Fruit fly (Drosophila melanogaster): ENCODE data around the gene CG34164.

CG34164 gene

dm6 chr2L:12026458-12027431 is 29.4 kb upstream of the CG34164 start (continued):
- peak; percentile 28 for TF ChIP-seq CG3163 (GFP tag; optimal IDR thresholded peaks at IDR 0.05)
- TF ChIP-seq lov (optimal IDR thresholded peaks at IDR 0.05): no peak
- TF ChIP-seq lov (GFP tag; IDR thresholded peaks at IDR 0.05): 0 out of 3 replicates have a peak, but pooled peaks have one; percentile 14
- TF ChIP-seq E2f1 (GFP tag; IDR thresholded peaks at IDR 0.05): peak; percentile 47; the same call in 1 of the 2 replicates
- peak; percentile 6 for TF ChIP-seq CG10462 (GFP tag; optimal IDR thresholded peaks at IDR 0.05)
- peak; percentile 95 for TF ChIP-seq grn (GFP tag; optimal IDR thresholded peaks at IDR 0.05)
- TF ChIP-seq CG15269 (tag; optimal IDR thresholded peaks at IDR 0.05): peak; percentile 70
- peak; percentile 15 for TF ChIP-seq pnt (GFP tag; optimal IDR thresholded peaks at IDR 0.05)
- no peak for TF ChIP-seq CG6683 (GFP tag; optimal IDR thresholded peaks at IDR 0.05)
- peak; percentile 41; the same call in 1 of the 2 replicates for TF ChIP-seq CG31224 (GFP tag; IDR thresholded peaks at IDR 0.05)
- TF ChIP-seq Dll (GFP tag; IDR thresholded peaks at IDR 0.05; ENCODE audit: partially characterized antibody): no peak
- TF ChIP-seq CG7987 (GFP tag; optimal IDR thresholded peaks at IDR 0.05): no peak
- TF ChIP-seq CG17328 (GFP tag; IDR thresholded peaks at IDR 0.05): peak; percentile 47; the same call in 1 of the 2 replicates
- TF ChIP-seq chn (GFP tag; optimal IDR thresholded peaks at IDR 0.05): peak; percentile 54
- TF ChIP-seq pb (GFP tag; optimal IDR thresholded peaks at IDR 0.05): no peak
- no peak for TF ChIP-seq CG18011 (GFP tag; optimal IDR thresholded peaks at IDR 0.05)
- peak; percentile 34 for TF ChIP-seq CG6654 (GFP tag; optimal IDR thresholded peaks at IDR 0.05)
- no peak for TF ChIP-seq CG33213 (GFP tag; optimal IDR thresholded peaks at IDR 0.05)
- peak; percentile 59 for TF ChIP-seq CG17385 (GFP tag; optimal IDR thresholded peaks at IDR 0.05)
- no peak for TF ChIP-seq hth (optimal IDR thresholded peaks at IDR 0.05)
- TF ChIP-seq twi (tag; optimal IDR thresholded peaks at IDR 0.05): peak; percentile 6
- peak; percentile 11 for TF ChIP-seq sug (tag; optimal IDR thresholded peaks at IDR 0.05)
- peak; percentile 38 for TF ChIP-seq CG15601 (tag; optimal IDR thresholded peaks at IDR 0.05)
- TF ChIP-seq CG14860 (GFP tag; IDR thresholded peaks at IDR 0.05; ENCODE audit: partially characterized antibody): no peak
- TF ChIP-seq al (GFP tag; IDR thresholded peaks at IDR 0.05): no peak
- TF ChIP-seq CG4404 (GFP tag; IDR thresholded peaks at IDR 0.05): no peak
- TF ChIP-seq ranshi (GFP tag; IDR thresholded peaks at IDR 0.05): peak; percentile 46; the same call in 1 of the 2 replicates
- no peak for TF ChIP-seq CG34376 (GFP tag; optimal IDR thresholded peaks at IDR 0.05)
- no peak for TF ChIP-seq CG8359 (GFP tag; optimal IDR thresholded peaks at IDR 0.05; ENCODE audit: borderline replicate concordance)
- TF ChIP-seq prd (optimal IDR thresholded peaks at IDR 0.05): no peak
- TF ChIP-seq prd (GFP tag; IDR thresholded peaks at IDR 0.05): peak; percentile 71
- peak; percentile 62 for TF ChIP-seq CG4360 (GFP tag; IDR thresholded peaks at IDR 0.05)
- TF ChIP-seq ap (GFP tag; IDR thresholded peaks at IDR 0.05): no peak
- no peak for TF ChIP-seq CG18764 (GFP tag; optimal IDR thresholded peaks at IDR 0.05)
- TF ChIP-seq gt (GFP tag; IDR thresholded peaks at IDR 0.05): no peak
- TF ChIP-seq NK7.1 (GFP tag; optimal IDR thresholded peaks at IDR 0.05): no peak
- TF ChIP-seq row (GFP tag; IDR thresholded peaks at IDR 0.05): peak; percentile 69; the same call in 2 of the 3 replicates
- TF ChIP-seq corto (GFP tag; optimal IDR thresholded peaks at IDR 0.05): peak; percentile 22
- no peak for TF ChIP-seq CG4707 (GFP tag; optimal IDR thresholded peaks at IDR 0.05)
- peak; percentile 9; the same call in 1 of the 3 replicates for TF ChIP-seq CG14050 (GFP tag; IDR thresholded peaks at IDR 0.05)
- TF ChIP-seq slbo (GFP tag; IDR thresholded peaks at IDR 0.05): peak; percentile 63
- TF ChIP-seq gro (GFP tag; optimal IDR thresholded peaks at IDR 0.05): no peak
- TF ChIP-seq Atf6 (GFP tag; IDR thresholded peaks at IDR 0.05): 0 out of 2 replicates have a peak, but pooled peaks have one; percentile 7
- TF ChIP-seq sob (GFP tag; IDR thresholded peaks at IDR 0.05): peak; percentile 45
- no peak for TF ChIP-seq fd102C (GFP tag; optimal IDR thresholded peaks at IDR 0.05)
- no peak for TF ChIP-seq h (optimal IDR thresholded peaks at IDR 0.05)
- TF ChIP-seq yki (optimal IDR thresholded peaks at IDR 0.05): no peak
- TF ChIP-seq CG18476 (GFP tag; optimal IDR thresholded peaks at IDR 0.05): peak; percentile 35
- TF ChIP-seq lmd (GFP tag; IDR thresholded peaks at IDR 0.05): peak; percentile 62
- TF ChIP-seq CG8944 (GFP tag; optimal IDR thresholded peaks at IDR 0.05): peak; percentile 37
